Worm (Caenorhabditis elegans) whole organism, L1 larva: ENCODE measurements around the gene F49C5.9.

Experiments used
- C04F5.9 ChIP-seq: sonication (generic microtip); optimal IDR thresholded peaks from 2 replicates; lab custom pipeline; 2016; ENCODE audit warnings: missing genetic modification characterization, missing compliant biosample characterization
- C16A3.4 ChIP-seq: fragments of 150-350 bp; optimal IDR thresholded peaks from 2 replicates; lab custom pipeline; 2014; ENCODE audit warnings: missing biosample characterization, missing genetic modification characterization
- C34B4.2 ChIP-seq: sonication (generic microtip); optimal IDR thresholded peaks from 2 replicates; lab custom pipeline; 2017; ENCODE audit warnings: mild to moderate bottlenecking, missing genetic modification characterization, missing compliant biosample characterization
- alr-1 ChIP-seq: fragments of 200-800 bp; sonication (Bioruptor generic); optimal IDR thresholded peaks from 2 replicates; lab custom pipeline; 2018; ENCODE audit warnings: borderline replicate concordance, mild to moderate bottlenecking, missing genetic modification characterization, missing compliant biosample characterization
- aly-2 ChIP-seq: fragments of 150-350 bp; optimal IDR thresholded peaks from 2 replicates; lab custom pipeline; 2014; ENCODE audit warnings: missing biosample characterization, missing genetic modification characterization
- ama-1 ChIP-seq: fragments of 150-350 bp; optimal IDR thresholded peaks from 2 replicates; lab custom pipeline; 2014
- blmp-1 ChIP-seq: fragments of 150-350 bp; optimal IDR thresholded peaks from 2 replicates; lab custom pipeline; 2014; ENCODE audit warnings: missing biosample characterization, missing genetic modification characterization
- ceh-63 ChIP-seq: fragments of 200-800 bp; sonication (Bioruptor generic); optimal IDR thresholded peaks from 2 replicates; lab custom pipeline; 2018; ENCODE audit warnings: mild to moderate bottlenecking, missing genetic modification characterization, missing compliant biosample characterization
- dpl-1 ChIP-seq, 3 experiments: fragments of 150-350 bp in 2 of 3; sonication (generic microtip) in 1 of 3; optimal IDR thresholded peaks; 2 replicates each; lab custom pipeline; 2014 to 2017; ENCODE audit warnings: missing biosample characterization in 3 of 3, missing genetic modification characterization in 3 of 3, missing genetic modification reagents in 3 of 3
- dsc-1 ChIP-seq: sonication (generic microtip); optimal IDR thresholded peaks from 2 replicates; lab custom pipeline; 2016; ENCODE audit warnings: mild to moderate bottlenecking, missing genetic modification characterization, missing compliant biosample characterization
- efl-3 ChIP-seq: fragments of 200-800 bp; sonication (Bioruptor generic); optimal IDR thresholded peaks from 2 replicates; lab custom pipeline; 2018; ENCODE audit warnings: mild to moderate bottlenecking, missing genetic modification characterization, missing compliant biosample characterization
- egl-13 ChIP-seq: sonication (generic microtip); optimal IDR thresholded peaks from 2 replicates; lab custom pipeline; 2016; ENCODE audit warnings: missing genotype, missing genetic modification reagents, missing genetic modification characterization, missing compliant biosample characterization
- egl-27 ChIP-seq, 2 experiments: fragments of 150-350 bp in 1 of 2; sonication (generic microtip); optimal IDR thresholded peaks; 3 replicates each; lab custom pipeline; 2017 to 2018; ENCODE audit warnings: missing biosample characterization in 2 of 2, missing genetic modification characterization in 2 of 2, missing genetic modification reagents in 2 of 2
- ets-5 ChIP-seq: fragments of 200-800 bp; sonication (Bioruptor generic); IDR thresholded peaks from 2 replicates; pipeline ENCODE4 v1.3.6; 2022; ENCODE audit warnings: missing genetic modification characterization, missing compliant biosample characterization
- fkh-10 ChIP-seq: sonication (generic microtip); optimal IDR thresholded peaks from 2 replicates; lab custom pipeline; 2017; ENCODE audit warnings: missing biosample characterization, missing genetic modification reagents, missing genetic modification characterization
- fkh-4 ChIP-seq: sonication (generic microtip); optimal IDR thresholded peaks from 2 replicates; lab custom pipeline; 2016; ENCODE audit warnings: missing compliant biosample characterization, missing genetic modification characterization, borderline replicate concordance
- hlh-4 ChIP-seq: sonication (generic microtip); optimal IDR thresholded peaks from 2 replicates; lab custom pipeline; 2016; ENCODE audit warnings: mild to moderate bottlenecking, missing genetic modification characterization, missing compliant biosample characterization
- isw-1 ChIP-seq: fragments of 200-800 bp; sonication (Bioruptor generic); IDR thresholded peaks from 2 replicates; pipeline ENCODE4 v1.3.6; 2022; ENCODE audit warnings: missing genetic modification characterization, missing compliant biosample characterization
- jun-1 ChIP-seq: fragments of 150-350 bp; optimal IDR thresholded peaks from 2 replicates; lab custom pipeline; 2014; ENCODE audit warnings: missing biosample characterization, missing genetic modification reagents, missing genetic modification characterization
- lin-15B ChIP-seq: fragments of 150-350 bp; sonication (generic microtip); optimal IDR thresholded peaks from 3 replicates; lab custom pipeline; 2014; ENCODE audit warnings: missing biosample characterization, missing genetic modification characterization
- lin-35 ChIP-seq, 2 experiments: fragments of 150-350 bp; optimal IDR thresholded peaks; 2 replicates each; lab custom pipeline; 2014; ENCODE audit warnings: missing biosample characterization in 2 of 2, missing genetic modification characterization in 2 of 2, missing genetic modification reagents in 2 of 2
- lin-39 ChIP-seq: fragments of 150-350 bp; optimal IDR thresholded peaks from 2 replicates; lab custom pipeline; 2014; ENCODE audit warnings: missing biosample characterization, missing genetic modification reagents, missing genetic modification characterization
- lir-3 ChIP-seq: sonication (generic microtip); optimal IDR thresholded peaks from 2 replicates; lab custom pipeline; 2016; ENCODE audit warnings: mild to moderate bottlenecking, missing genetic modification characterization, moderate library complexity, missing compliant biosample characterization; ENCODE audit not compliant: poor library complexity
- mab-9 ChIP-seq: fragments of 200-800 bp; sonication (Bioruptor generic); IDR thresholded peaks from 2 replicates; pipeline ENCODE4 v1.3.6; 2022; ENCODE audit warnings: missing genetic modification reagents, missing genetic modification characterization, missing compliant biosample characterization
- mdl-1 ChIP-seq, 2 experiments: fragments of 150-350 bp; optimal IDR thresholded peaks; 2 replicates each; lab custom pipeline; 2014 to 2017; ENCODE audit warnings: missing biosample characterization in 2 of 2, missing genetic modification characterization in 2 of 2, inconsistent platforms in 1 of 2
- nhr-11 ChIP-seq: fragments of 150-350 bp; optimal IDR thresholded peaks from 2 replicates; lab custom pipeline; 2014; ENCODE audit warnings: missing biosample characterization, missing genetic modification characterization
- nhr-19 ChIP-seq: fragments of 200-800 bp; sonication (Bioruptor generic); conservative IDR thresholded peaks from 2 replicates; pipeline ENCODE4 v1.3.6; 2022; ENCODE audit warnings: missing genetic modification characterization, missing compliant biosample characterization
- nhr-237 ChIP-seq: fragments of 150-350 bp; optimal IDR thresholded peaks from 2 replicates; lab custom pipeline; 2014; ENCODE audit warnings: missing biosample characterization, missing genetic modification characterization
- nhr-76 ChIP-seq: sonication (generic microtip); optimal IDR thresholded peaks from 2 replicates; lab custom pipeline; 2017; ENCODE audit warnings: missing biosample characterization, missing genetic modification characterization
- nhr-77 ChIP-seq: fragments of 150-350 bp; optimal IDR thresholded peaks from 2 replicates; lab custom pipeline; 2014; ENCODE audit warnings: missing biosample characterization, missing genetic modification characterization
- nhr-84 ChIP-seq: sonication (generic microtip); optimal IDR thresholded peaks from 2 replicates; lab custom pipeline; 2017; ENCODE audit warnings: missing biosample characterization, missing genetic modification characterization
- pqm-1 ChIP-seq: sonication (generic microtip); optimal IDR thresholded peaks from 3 replicates; lab custom pipeline; 2017; ENCODE audit warnings: missing biosample characterization, missing genetic modification characterization
- rnt-1 ChIP-seq: sonication (generic microtip); optimal IDR thresholded peaks from 2 replicates; lab custom pipeline; 2016; ENCODE audit warnings: mild to moderate bottlenecking, missing genetic modification characterization, moderate library complexity, missing compliant biosample characterization
- tlp-1 ChIP-seq: fragments of 150-350 bp; optimal IDR thresholded peaks from 2 replicates; lab custom pipeline; 2014; ENCODE audit warnings: missing biosample characterization, missing genetic modification characterization
- unc-62 ChIP-seq: fragments of 150-350 bp; optimal IDR thresholded peaks from 2 replicates; lab custom pipeline; 2014; ENCODE audit warnings: missing biosample characterization, missing genetic modification reagents, missing genetic modification characterization
- unc-86 ChIP-seq: sonication (generic microtip); optimal IDR thresholded peaks from 2 replicates; lab custom pipeline; 2016; ENCODE audit warnings: missing genetic modification characterization, missing compliant biosample characterization
- unc-98 ChIP-seq: fragments of 200-800 bp; sonication (Bioruptor generic); IDR thresholded peaks from 2 replicates; pipeline ENCODE4 v1.3.6; 2022; ENCODE audit warnings: missing genetic modification characterization, missing compliant biosample characterization
- xbp-1 ChIP-seq: sonication (generic microtip); optimal IDR thresholded peaks from 2 replicates; lab custom pipeline; 2016; ENCODE audit warnings: missing genetic modification characterization, missing compliant biosample characterization
- zag-1 ChIP-seq: fragments of 150-350 bp; optimal IDR thresholded peaks from 2 replicates; lab custom pipeline; 2014; ENCODE audit warnings: missing biosample characterization, missing genetic modification characterization
- zip-4 ChIP-seq: fragments of 200-800 bp; sonication (Bioruptor generic); optimal IDR thresholded peaks from 2 replicates; lab custom pipeline; 2018; ENCODE audit warnings: mild to moderate bottlenecking, missing genetic modification characterization, moderate library complexity, missing compliant biosample characterization
- ztf-11 ChIP-seq, 2 experiments: sonication (generic microtip); optimal IDR thresholded peaks; 2 replicates each; lab custom pipeline; 2016 to 2017; ENCODE audit warnings: missing genetic modification characterization in 2 of 2, missing biosample characterization in 1 of 2, missing compliant biosample characterization in 1 of 2

Gene F49C5.9

ce11 chrII:12527947-12528346, 16.5 kb downstream of the F49C5.9 start, which contains the start of gene srx-119:
Gene srx-119, plus strand, starts transcription at chrII:12528247.
- no peak for TF ChIP-seq zip-4 (GFP tag; lab: Kevin White, UChicago)
- no peak for TF ChIP-seq pqm-1 (tag; lab: Kevin White, UChicago)
- TF ChIP-seq ceh-63, result no peak
- TF ChIP-seq unc-62 (GFP tag; lab: Kevin White, UChicago), result no peak
- TF ChIP-seq nhr-84, result no peak
- TF ChIP-seq zag-1 (tag; lab: Kevin White, UChicago), result no peak
- TF ChIP-seq C04F5.9, result no peak
- TF ChIP-seq xbp-1 (tag; lab: Kevin White, UChicago), result no peak
- TF ChIP-seq alr-1 (tag; lab: Kevin White, UChicago), result no peak
- no peak for TF ChIP-seq nhr-11 (tag; lab: Kevin White, UChicago)
- no peak for TF ChIP-seq egl-13 (tag; lab: Kevin White, UChicago)
- no peak for TF ChIP-seq tlp-1 (tag; lab: Kevin White, UChicago)
- TF ChIP-seq nhr-76 (tag; lab: Kevin White, UChicago), result no peak
- TF ChIP-seq C34B4.2 (tag; lab: Kevin White, UChicago), result no peak
- TF ChIP-seq isw-1 (GFP tag; lab: Robert Waterston, UW), result no peak

- no peak for TF ChIP-seq lin-35 (GFP tag; optimal IDR thresholded peaks at IDR 0.05; lab: Kevin White, UChicago)
- no peak for TF ChIP-seq tlp-1 (tag; lab: Kevin White, UChicago)
- TF ChIP-seq aly-2 (tag; lab: Kevin White, UChicago), result no peak
- TF ChIP-seq mdl-1 (tag; optimal IDR thresholded peaks at IDR 0.05; lab: Kevin White, UChicago), result no peak
- TF ChIP-seq unc-86 (tag; lab: Kevin White, UChicago), result no peak
- TF ChIP-seq, all 84 proteins: peak for 0
Measured at ce11 chrII:12525526-12525925, 18.9 kb downstream of the F49C5.9 start, which contains the start of gene srx-118. Gene srx-118, plus strand, starts transcription at chrII:12525826.

ce11 chrII:12519616-12520015, 24.8 kb downstream of the F49C5.9 start, which contains the start of gene ceh-99:
Gene ceh-99, plus strand, starts transcription at chrII:12519981.
- TF ChIP-seq nhr-84 (no peak), C34B4.2 (tag; lab: Kevin White, UChicago) (no peak), dpl-1 (GFP tag; optimal IDR thresholded peaks at IDR 0.05; lab: Kevin White, UChicago) (no peak), blmp-1 (tag; lab: Kevin White, UChicago) (no peak), dsc-1 (tag; lab: Kevin White, UChicago) (no peak), nhr-19 (GFP tag; lab: Robert Waterston, UW) (no peak), ztf-11 (tag; optimal IDR thresholded peaks at IDR 0.05; lab: Kevin White, UChicago) (no peak), lin-15B (no peak), pqm-1 (tag; lab: Kevin White, UChicago) (no peak), C16A3.4 (tag; lab: Kevin White, UChicago) (no peak), zip-4 (GFP tag; lab: Kevin White, UChicago) (no peak), fkh-4 (tag; lab: Kevin White, UChicago) (no peak), hlh-4 (tag; lab: Kevin White, UChicago) (no peak), lin-39 (tag; lab: Kevin White, UChicago) (no peak), unc-98 (GFP tag; lab: Robert Waterston, UW) (no peak), lir-3 (tag; lab: Kevin White, UChicago) (no peak)

ce11 chrII:12518809-12519344, 25.6 kb downstream of the F49C5.9 start, which contains the start of gene srh-70:
Gene srh-70, minus strand, starts transcription at chrII:12518859.
- TF ChIP-seq egl-27 (tag; optimal IDR thresholded peaks at IDR 0.05; lab: Kevin White, UChicago) (no peak), jun-1 (tag; lab: Kevin White, UChicago) (no peak)

ce11 chrII:12518008-12518407, 26.4 kb downstream of the F49C5.9 start:
- TF ChIP-seq fkh-10 (GFP tag; lab: Kevin White, UChicago) (no peak), unc-86 (tag; lab: Kevin White, UChicago) (no peak), efl-3 (no peak), fkh-4 (tag; lab: Kevin White, UChicago) (no peak), nhr-237 (tag; lab: Kevin White, UChicago) (no peak), hlh-4 (tag; lab: Kevin White, UChicago) (no peak), ama-1 (lab: Kevin White, UChicago) (no peak), lir-3 (tag; lab: Kevin White, UChicago) (no peak), mab-9 (GFP tag; lab: Robert Waterston, UW) (no peak), rnt-1 (tag; lab: Kevin White, UChicago) (no peak), nhr-77 (tag; lab: Kevin White, UChicago) (no peak), isw-1 (GFP tag; lab: Robert Waterston, UW) (no peak), ets-5 (GFP tag; lab: Robert Waterston, UW) (no peak)
